Worm (Caenorhabditis elegans) whole organism, young adult: Measurements from ENCODE around the gene ZK287.7.

ENCODE experiments used
- B0336.3 ChIP-seq: fragments of 200-800 bp; sonication (Bioruptor generic); IDR thresholded peaks from 2 replicates; pipeline ENCODE4 v1.3.6; 2022; ENCODE audit warnings: missing genetic modification characterization, missing compliant biosample characterization
- C06A6.2 ChIP-seq: fragments of 200-800 bp; sonication (Bioruptor generic); conservative IDR thresholded peaks from 2 replicates; pipeline ENCODE4 v1.3.6; 2022; ENCODE audit warnings: missing genetic modification characterization, missing compliant biosample characterization
- C17E4.6 ChIP-seq: fragments of 200-800 bp; sonication (Bioruptor generic); IDR thresholded peaks from 2 replicates; pipeline ENCODE4 v1.3.6; 2022; ENCODE audit warnings: missing genetic modification reagents, missing genetic modification characterization, missing compliant biosample characterization
- F22D6.2 ChIP-seq: sonication (generic microtip); optimal IDR thresholded peaks from 2 replicates; lab custom pipeline; 2016; ENCODE audit warnings: mild to moderate bottlenecking, missing genetic modification characterization, missing compliant biosample characterization
- F33H1.4 ChIP-seq: fragments of 200-800 bp; sonication (Bioruptor generic); IDR thresholded peaks from 2 replicates; pipeline ENCODE4 v1.3.6; 2022; ENCODE audit warnings: missing genetic modification reagents, missing genetic modification characterization, missing compliant biosample characterization
- F39B2.1 ChIP-seq: fragments of 200-800 bp; sonication (Bioruptor generic); IDR thresholded peaks from 2 replicates; pipeline ENCODE4 v1.3.6; 2022; ENCODE audit warnings: missing genetic modification reagents, missing genetic modification characterization, missing compliant biosample characterization
- F57A8.1 ChIP-seq: fragments of 200-800 bp; sonication (Bioruptor generic); optimal IDR thresholded peaks from 2 replicates; lab custom pipeline; 2018; ENCODE audit warnings: mild to moderate bottlenecking, missing genetic modification characterization, moderate library complexity, missing compliant biosample characterization
- K11D2.4 ChIP-seq: fragments of 200-800 bp; sonication (Bioruptor generic); IDR thresholded peaks from 2 replicates; pipeline ENCODE4 v1.3.6; 2022; ENCODE audit warnings: missing genetic modification reagents, missing genetic modification characterization, missing compliant biosample characterization
- K12H6.12 ChIP-seq: fragments of 200-800 bp; sonication (Bioruptor generic); optimal IDR thresholded peaks from 2 replicates; lab custom pipeline; 2018; ENCODE audit warnings: mild to moderate bottlenecking, missing genetic modification characterization, missing compliant biosample characterization
- T07F8.4 ChIP-seq: sonication (generic microtip); optimal IDR thresholded peaks from 2 replicates; lab custom pipeline; 2016; ENCODE audit warnings: mild to moderate bottlenecking, missing genetic modification characterization, moderate library complexity, missing compliant biosample characterization
- attf-5 ChIP-seq: fragments of 200-800 bp; sonication (Bioruptor generic); optimal IDR thresholded peaks from 2 replicates; lab custom pipeline; 2018; ENCODE audit warnings: mild to moderate bottlenecking, missing genetic modification characterization, missing compliant biosample characterization
- bed-1 ChIP-seq: fragments of 200-800 bp; sonication (Bioruptor generic); IDR thresholded peaks from 2 replicates; pipeline ENCODE4 v1.3.6; 2022; ENCODE audit warnings: missing genetic modification reagents, missing genetic modification characterization, missing compliant biosample characterization
- cebp-1 ChIP-seq, 2 experiments: fragments of 200-800 bp in 1 of 2; sonication (Bioruptor generic) in 1 of 2; sonication (generic microtip) in 1 of 2; IDR thresholded peaks in 1 of 2; optimal IDR thresholded peaks in 1 of 2; 2 replicates each; pipeline versions ENCODE4 v1.3.6 to Lab custom; 2017 to 2022; ENCODE audit warnings: missing compliant biosample characterization in 2 of 2, missing genetic modification characterization in 2 of 2, mild to moderate bottlenecking in 1 of 2, missing genetic modification reagents in 1 of 2, moderate library complexity in 1 of 2
- ceh-100 ChIP-seq: fragments of 200-800 bp; sonication (Bioruptor generic); IDR thresholded peaks from 2 replicates; pipeline ENCODE4 v1.3.6; 2022; ENCODE audit warnings: missing genetic modification reagents, missing genetic modification characterization, missing compliant biosample characterization
- ceh-27 ChIP-seq: fragments of 200-800 bp; sonication (Bioruptor generic); optimal IDR thresholded peaks from 2 replicates; lab custom pipeline; 2018; ENCODE audit warnings: mild to moderate bottlenecking, missing genetic modification characterization, moderate library complexity, missing compliant biosample characterization
- ceh-91 ChIP-seq: fragments of 200-800 bp; sonication (Bioruptor generic); IDR thresholded peaks from 2 replicates; pipeline ENCODE4 v1.3.6; 2022; ENCODE audit warnings: missing genetic modification reagents, missing genetic modification characterization, missing compliant biosample characterization
- dpl-1 ChIP-seq: fragments of 150-350 bp; optimal IDR thresholded peaks from 2 replicates; lab custom pipeline; 2014; ENCODE audit warnings: missing biosample characterization, missing genetic modification reagents, missing genetic modification characterization
- efl-1 ChIP-seq: fragments of 150-350 bp; optimal IDR thresholded peaks from 2 replicates; lab custom pipeline; 2014; ENCODE audit warnings: missing biosample characterization, missing genetic modification reagents, missing genetic modification characterization
- fkh-3 ChIP-seq: sonication (generic microtip); optimal IDR thresholded peaks from 2 replicates; lab custom pipeline; 2016; ENCODE audit warnings: mild to moderate bottlenecking, missing genetic modification characterization, missing compliant biosample characterization
- gei-17 ChIP-seq: fragments of 200-800 bp; sonication (Bioruptor generic); optimal IDR thresholded peaks from 2 replicates; lab custom pipeline; 2018; ENCODE audit warnings: mild to moderate bottlenecking, missing genetic modification characterization, missing compliant biosample characterization
- hmg-1.2 ChIP-seq: fragments of 200-800 bp; sonication (Bioruptor generic); IDR thresholded peaks from 2 replicates; pipeline ENCODE4 v1.3.6; 2022; ENCODE audit warnings: missing genetic modification reagents, missing genetic modification characterization, missing compliant biosample characterization
- lin-54 ChIP-seq: fragments of 200-800 bp; sonication (Bioruptor generic); optimal IDR thresholded peaks from 2 replicates; lab custom pipeline; 2018; ENCODE audit warnings: mild to moderate bottlenecking, missing genetic modification characterization, missing compliant biosample characterization
- lsl-1 ChIP-seq: fragments of 200-800 bp; sonication (Bioruptor generic); optimal IDR thresholded peaks from 2 replicates; lab custom pipeline; 2018; ENCODE audit warnings: mild to moderate bottlenecking, missing genetic modification characterization, moderate library complexity, missing compliant biosample characterization
- lsy-27 ChIP-seq: sonication (generic microtip); optimal IDR thresholded peaks from 2 replicates; lab custom pipeline; 2017; ENCODE audit warnings: missing genetic modification characterization, mild to moderate bottlenecking, missing compliant biosample characterization, antibody characterized with exemption, missing genotype, borderline replicate concordance; ENCODE audit not compliant: insufficient read depth
- madf-6 ChIP-seq: fragments of 200-800 bp; sonication (Bioruptor generic); IDR thresholded peaks from 2 replicates; pipeline ENCODE4 v1.3.6; 2022; ENCODE audit warnings: missing genetic modification reagents, missing genetic modification characterization, missing compliant biosample characterization
- madf-8 ChIP-seq: fragments of 200-800 bp; sonication (Bioruptor generic); conservative IDR thresholded peaks from 2 replicates; pipeline ENCODE4 v1.3.6; 2022; ENCODE audit warnings: missing genetic modification reagents, missing genetic modification characterization, missing compliant biosample characterization
- nhr-80 ChIP-seq: sonication (generic microtip); optimal IDR thresholded peaks from 2 replicates; lab custom pipeline; 2016; ENCODE audit warnings: missing genetic modification characterization, missing compliant biosample characterization
- rec-8 ChIP-seq, 2 experiments: sonication (generic microtip); optimal IDR thresholded peaks; 2 replicates each; lab custom pipeline; 2016; ENCODE audit warnings: mild to moderate bottlenecking in 2 of 2, missing genetic modification characterization in 2 of 2, missing genetic modification reagents in 2 of 2, missing genotype in 2 of 2, missing biosample characterization in 1 of 2, missing compliant biosample characterization in 1 of 2, moderate library complexity in 1 of 2
- xnd-1 ChIP-seq: sonication (generic microtip); optimal IDR thresholded peaks from 2 replicates; lab custom pipeline; 2016; ENCODE audit warnings: missing genotype, missing genetic modification reagents, missing genetic modification characterization, missing compliant biosample characterization
- zfh-2 ChIP-seq: fragments of 200-800 bp; sonication (Bioruptor generic); conservative IDR thresholded peaks from 2 replicates; pipeline ENCODE4 v1.3.6; 2022; ENCODE audit warnings: missing genetic modification reagents, missing genetic modification characterization, missing compliant biosample characterization
- ztf-18 ChIP-seq: sonication (generic microtip); optimal IDR thresholded peaks from 2 replicates; lab custom pipeline; 2016; ENCODE audit warnings: missing genotype, mild to moderate bottlenecking, missing genetic modification characterization, missing compliant biosample characterization
- ztf-22 ChIP-seq: fragments of 200-800 bp; sonication (Bioruptor generic); optimal IDR thresholded peaks from 2 replicates; lab custom pipeline; 2018; ENCODE audit warnings: mild to moderate bottlenecking, missing genetic modification characterization, moderate library complexity, missing compliant biosample characterization
- ztf-25 ChIP-seq: fragments of 200-800 bp; sonication (Bioruptor generic); IDR thresholded peaks from 2 replicates; pipeline ENCODE4 v1.3.6; 2022; ENCODE audit warnings: missing genetic modification reagents, missing genetic modification characterization, missing compliant biosample characterization
- ztf-26 ChIP-seq: sonication (generic microtip); optimal IDR thresholded peaks from 2 replicates; lab custom pipeline; 2017; ENCODE audit warnings: missing genetic modification characterization, missing compliant biosample characterization

ZK287.7 gene

ce11 chrV:9701861-9702260, 9.0 kb downstream of the ZK287.7 start:
- TF ChIP-seq nhr-80 (tag; lab: Kevin White, UChicago): peak; percentile 10
- TF ChIP-seq F22D6.2 (tag; lab: Kevin White, UChicago): no peak

ce11 chrV:9702755-9703154, 9.9 kb downstream of the ZK287.7 start, which contains the start of gene xbx-6:
TSS of gene xbx-6 (plus strand) at chrV:9703055.
- TF ChIP-seq efl-1 (GFP tag; lab: Kevin White, UChicago) (no peak), ztf-26 (tag; lab: Kevin White, UChicago) (no peak), nhr-80 (tag; lab: Kevin White, UChicago) (no peak), ztf-22 (GFP tag; lab: Kevin White, UChicago) (no peak), C17E4.6 (GFP tag; lab: Robert Waterston, UW) (no peak), fkh-3 (tag; lab: Kevin White, UChicago) (no peak), rec-8 (tag; optimal IDR thresholded peaks at IDR 0.05; lab: Kevin White, UChicago) (no peak), F39B2.1 (GFP tag; lab: Robert Waterston, UW) (no peak), F57A8.1 (GFP tag; lab: Kevin White, UChicago) (no peak), bed-1 (no peak), lsy-27 (tag; lab: Kevin White, UChicago) (no peak), gei-17 (no peak), C06A6.2 (GFP tag; lab: Robert Waterston, UW) (no peak)

ce11 chrV:9703549-9703948, 10.7 kb downstream of the ZK287.7 start:
- peak; percentile 85 for TF ChIP-seq efl-1 (GFP tag; lab: Kevin White, UChicago)
- no peak for TF ChIP-seq ztf-18
- peak; percentile 43 for TF ChIP-seq dpl-1 (GFP tag; lab: Kevin White, UChicago)
- no peak for TF ChIP-seq T07F8.4 (tag; lab: Kevin White, UChicago)
- peak; percentile 86 for TF ChIP-seq lsl-1 (GFP tag; lab: Kevin White, UChicago)
- no peak for TF ChIP-seq B0336.3 (GFP tag; lab: Robert Waterston, UW)
- peak; percentile 44 for TF ChIP-seq madf-8 (GFP tag; lab: Robert Waterston, UW)
- no peak for TF ChIP-seq ztf-25 (GFP tag; lab: Robert Waterston, UW)
- no peak for TF ChIP-seq zfh-2
- no peak for TF ChIP-seq attf-5 (GFP tag; lab: Kevin White, UChicago)
- TF ChIP-seq ceh-91 (GFP tag; lab: Robert Waterston, UW): peak; percentile 63
- peak; percentile 64 for TF ChIP-seq F33H1.4 (GFP tag; lab: Robert Waterston, UW)
- TF ChIP-seq madf-6 (GFP tag; lab: Robert Waterston, UW): peak; percentile 83
- TF ChIP-seq xnd-1 (tag; lab: Kevin White, UChicago): peak; percentile 42
- TF ChIP-seq lin-54 (GFP tag; lab: Kevin White, UChicago): no peak
- TF ChIP-seq, all 124 proteins: peak for 8

ce11 chrV:9704399-9704798, 11.5 kb downstream of the ZK287.7 start:
- TF ChIP-seq K12H6.12 (tag; lab: Kevin White, UChicago) (peak; percentile 47), cebp-1 (GFP tag; IDR thresholded peaks at IDR 0.05; lab: Robert Waterston, UW) (peak; percentile 78; the same call in 1 of the 2 replicates), cebp-1 (tag; optimal IDR thresholded peaks at IDR 0.05; lab: Kevin White, UChicago) (peak; percentile 96), ceh-27 (GFP tag; lab: Kevin White, UChicago) (peak; percentile 74), K11D2.4 (no peak), ceh-100 (GFP tag; lab: Robert Waterston, UW) (no peak), hmg-1.2 (GFP tag; lab: Robert Waterston, UW) (peak; percentile 63; the same call in 1 of the 2 replicates)
